Fruit fly (Drosophila melanogaster) whole organism, embryonic: ENCODE data around the gene mRpL46.

Experiments used
- CG10959 ChIP-seq: fragments of 200-800 bp; sonication (Bioruptor generic); IDR thresholded peaks from 2 replicates; pipeline ENCODE4 v1.3.6; 2022; ENCODE audit warnings: missing biosample characterization, missing genetic modification characterization
- CG10979 ChIP-seq: fragments of 200-800 bp; sonication (Bioruptor generic); optimal IDR thresholded peaks from 2 replicates; lab custom pipeline; 2018; ENCODE audit warnings: missing biosample characterization, mild to moderate bottlenecking, missing genetic modification characterization, moderate library complexity
- CG11085 ChIP-seq: fragments of 200-800 bp; sonication (Bioruptor generic); IDR thresholded peaks from 2 replicates; pipeline ENCODE4 v1.3.6; 2022; ENCODE audit warnings: missing biosample characterization, missing genetic modification characterization
- CG11695 ChIP-seq: fragments of 200-800 bp; sonication (Bioruptor generic); IDR thresholded peaks from 3 replicates; pipeline ENCODE4 v1.3.6; 2022; ENCODE audit warnings: missing biosample characterization, missing genetic modification characterization
- CG12744 ChIP-seq: fragments of 200-800 bp; sonication (Bioruptor generic); optimal IDR thresholded peaks from 2 replicates; lab custom pipeline; 2016; ENCODE audit warnings: missing biosample characterization, missing genetic modification characterization
- CG13894 ChIP-seq: fragments of 200-800 bp; sonication (Bioruptor generic); optimal IDR thresholded peaks from 3 replicates; lab custom pipeline; 2018; ENCODE audit warnings: missing biosample characterization, mild to moderate bottlenecking, missing genetic modification characterization, moderate library complexity
- CG15269 ChIP-seq: fragments of 200-800 bp; sonication (Bioruptor generic); optimal IDR thresholded peaks from 2 replicates; lab custom pipeline; 2018; ENCODE audit warnings: missing biosample characterization, mild to moderate bottlenecking, missing genetic modification characterization, moderate library complexity
- CG1529 ChIP-seq: fragments of 200-800 bp; sonication (Bioruptor generic); optimal IDR thresholded peaks from 3 replicates; lab custom pipeline; 2018; ENCODE audit warnings: missing biosample characterization, missing genetic modification characterization
- CG15514 ChIP-seq: fragments of 200-800 bp; sonication (Bioruptor generic); optimal IDR thresholded peaks from 3 replicates; lab custom pipeline; 2017; ENCODE audit warnings: missing biosample characterization, missing genetic modification characterization, mild to moderate bottlenecking, moderate library complexity, missing genetic modification reagents
- CG15696 ChIP-seq: fragments of 200-800 bp; sonication (Bioruptor generic); optimal IDR thresholded peaks from 2 replicates; lab custom pipeline; 2019; ENCODE audit warnings: missing biosample characterization, mild to moderate bottlenecking, missing genetic modification characterization, moderate library complexity
- CG1603 ChIP-seq: fragments of 200-800 bp; sonication (Bioruptor generic); optimal IDR thresholded peaks from 2 replicates; lab custom pipeline; 2019; ENCODE audit warnings: missing biosample characterization, mild to moderate bottlenecking, missing genetic modification characterization, moderate library complexity
- CG17829 ChIP-seq: fragments of 200-800 bp; optimal IDR thresholded peaks from 2 replicates; lab custom pipeline; 2019; ENCODE audit warnings: missing biosample characterization, mild to moderate bottlenecking, missing genetic modification characterization, moderate library complexity
- CG2116 ChIP-seq: fragments of 200-800 bp; sonication (Bioruptor generic); optimal IDR thresholded peaks from 3 replicates; lab custom pipeline; 2018; ENCODE audit warnings: missing biosample characterization, mild to moderate bottlenecking, missing genetic modification characterization
- CG3281 ChIP-seq: fragments of 200-800 bp; sonication (Bioruptor generic); optimal IDR thresholded peaks from 3 replicates; lab custom pipeline; 2017; ENCODE audit warnings: missing biosample characterization, mild to moderate bottlenecking, missing genetic modification characterization
- CG3838 ChIP-seq: fragments of 200-800 bp; sonication (Bioruptor generic); optimal IDR thresholded peaks from 3 replicates; lab custom pipeline; 2016; ENCODE audit warnings: missing biosample characterization, missing genetic modification characterization
- CG42726 ChIP-seq: fragments of 200-800 bp; sonication (Bioruptor generic); IDR thresholded peaks from 2 replicates; pipeline ENCODE4 v1.3.6; 2022; ENCODE audit warnings: missing biosample characterization, missing genetic modification characterization; ENCODE audit not compliant: partially characterized antibody
- CG4404 ChIP-seq: fragments of 200-800 bp; sonication (Bioruptor generic); IDR thresholded peaks from 2 replicates; pipeline ENCODE4 v1.3.6; 2022; ENCODE audit warnings: missing biosample characterization, missing genetic modification characterization
- CG5245 ChIP-seq: fragments of 200-800 bp; sonication (Bioruptor generic); optimal IDR thresholded peaks from 3 replicates; lab custom pipeline; 2016; ENCODE audit warnings: missing biosample characterization, missing genetic modification characterization
- CG6175 ChIP-seq: fragments of 200-800 bp; sonication (Bioruptor generic); IDR thresholded peaks from 3 replicates; pipeline ENCODE4 v1.3.6; 2022; ENCODE audit warnings: missing biosample characterization, missing genetic modification characterization
- CG6791 ChIP-seq: fragments of 200-800 bp; sonication (Bioruptor generic); IDR thresholded peaks from 3 replicates; pipeline ENCODE4 v1.3.6; 2022; ENCODE audit warnings: missing biosample characterization, missing genetic modification characterization; ENCODE audit not compliant: partially characterized antibody
- CG6813 ChIP-seq: fragments of 200-800 bp; sonication (Bioruptor generic); optimal IDR thresholded peaks from 2 replicates; lab custom pipeline; 2017; ENCODE audit warnings: missing biosample characterization, missing genetic modification characterization, mild to moderate bottlenecking, moderate library complexity, missing genetic modification reagents
- CG7556 ChIP-seq: fragments of 200-800 bp; sonication (Bioruptor generic); optimal IDR thresholded peaks from 2 replicates; lab custom pipeline; 2017; ENCODE audit warnings: missing biosample characterization, mild to moderate bottlenecking, missing genetic modification characterization
- CG7839 ChIP-seq: fragments of 200-800 bp; sonication (Bioruptor generic); optimal IDR thresholded peaks from 3 replicates; lab custom pipeline; 2018; ENCODE audit warnings: missing biosample characterization, mild to moderate bottlenecking, missing genetic modification characterization, moderate library complexity
- CG9437 ChIP-seq: fragments of 200-800 bp; sonication (Bioruptor generic); optimal IDR thresholded peaks from 2 replicates; lab custom pipeline; 2018; ENCODE audit warnings: missing biosample characterization, mild to moderate bottlenecking, missing genetic modification characterization
- CHES-1-like ChIP-seq: fragments of 200-800 bp; sonication (Bioruptor generic); optimal IDR thresholded peaks from 2 replicates; lab custom pipeline; 2016; ENCODE audit warnings: missing biosample characterization, missing genetic modification characterization
- CTCF ChIP-seq: fragments of 200-800 bp; sonication (Bioruptor generic); optimal IDR thresholded peaks from 2 replicates; lab custom pipeline; 2017; ENCODE audit warnings: missing biosample characterization, mild to moderate bottlenecking, missing genetic modification characterization, moderate library complexity
- Dfd ChIP-seq, 2 experiments: fragments of >200 bp; optimal IDR thresholded peaks; 2 replicates each; lab custom pipeline; 2017; ENCODE audit warnings: missing biosample characterization in 2 of 2, missing genetic modification characterization in 2 of 2
- Doc3 ChIP-seq: fragments of 200-800 bp; sonication (Bioruptor generic); IDR thresholded peaks from 3 replicates; pipeline ENCODE4 v1.3.6; 2022; ENCODE audit warnings: missing biosample characterization, missing genetic modification characterization; ENCODE audit not compliant: partially characterized antibody
- E2f1 ChIP-seq: fragments of 200-800 bp; sonication (Bioruptor generic); IDR thresholded peaks from 2 replicates; pipeline ENCODE4 v1.3.6; 2022; ENCODE audit warnings: missing biosample characterization, missing genetic modification characterization
- Ets65A ChIP-seq: fragments of 200-800 bp; sonication (Bioruptor generic); peaks from one replicate; lab custom pipeline; 2016; ENCODE audit warnings: missing biosample characterization, missing genetic modification characterization
- HLH54F ChIP-seq: fragments of 200-800 bp; sonication (Bioruptor generic); optimal IDR thresholded peaks from 3 replicates; lab custom pipeline; 2016; ENCODE audit warnings: missing biosample characterization, missing genetic modification characterization
- Lim3 ChIP-seq: fragments of 200-800 bp; sonication (Bioruptor generic); IDR thresholded peaks from 2 replicates; pipeline ENCODE4 v1.3.6; 2022; ENCODE audit warnings: missing biosample characterization, missing genetic modification characterization
- Mes4 ChIP-seq: fragments of 200-800 bp; sonication (Bioruptor generic); optimal IDR thresholded peaks from 2 replicates; lab custom pipeline; 2016; ENCODE audit warnings: missing biosample characterization, missing genetic modification characterization
- NK7.1 ChIP-seq: fragments of 200-800 bp; sonication (Bioruptor generic); optimal IDR thresholded peaks from 3 replicates; lab custom pipeline; 2016; ENCODE audit warnings: missing biosample characterization, missing genetic modification characterization
- Oaz ChIP-seq: fragments of 200-800 bp; sonication (Bioruptor generic); IDR thresholded peaks from 2 replicates; pipeline ENCODE4 v1.3.6; 2022; ENCODE audit warnings: missing biosample characterization, missing genetic modification characterization
- Rx ChIP-seq: fragments of 200-800 bp; sonication (Bioruptor generic); IDR thresholded peaks from 2 replicates; pipeline ENCODE4 v1.3.6; 2022; ENCODE audit warnings: missing biosample characterization, missing genetic modification characterization
- Sox102F ChIP-seq: fragments of 200-800 bp; sonication (Bioruptor generic); optimal IDR thresholded peaks from 2 replicates; lab custom pipeline; 2018; ENCODE audit warnings: missing biosample characterization, mild to moderate bottlenecking, missing genetic modification characterization, moderate library complexity
- TFAM ChIP-seq: fragments of 200-800 bp; sonication (Bioruptor generic); optimal IDR thresholded peaks from 2 replicates; lab custom pipeline; 2017; ENCODE audit warnings: missing biosample characterization, missing genetic modification characterization, inconsistent platforms
- Tbp ChIP-seq: fragments of >200 bp; optimal IDR thresholded peaks from 2 replicates; lab custom pipeline; 2018; ENCODE audit warnings: missing biosample characterization, missing genetic modification characterization
- ac ChIP-seq: fragments of 200-800 bp; sonication (Bioruptor generic); optimal IDR thresholded peaks from 3 replicates; lab custom pipeline; 2017; ENCODE audit warnings: missing biosample characterization, mild to moderate bottlenecking, missing genetic modification characterization
- cas ChIP-seq: fragments of 200-800 bp; sonication (Bioruptor generic); IDR thresholded peaks from 2 replicates; pipeline ENCODE4 v1.3.6; 2022; ENCODE audit warnings: missing biosample characterization, missing genetic modification characterization
- chm ChIP-seq: fragments of 200-800 bp; sonication (Bioruptor generic); IDR thresholded peaks from 2 replicates; pipeline ENCODE4 v1.3.6; 2022; ENCODE audit warnings: missing biosample characterization, missing genetic modification characterization
- crc ChIP-seq: fragments of 200-800 bp; sonication (Bioruptor generic); optimal IDR thresholded peaks from 2 replicates; lab custom pipeline; 2016; ENCODE audit warnings: missing biosample characterization, missing genetic modification characterization
- jumu ChIP-seq: fragments of 200-800 bp; sonication (Bioruptor generic); optimal IDR thresholded peaks from 3 replicates; lab custom pipeline; 2016; ENCODE audit warnings: missing biosample characterization, missing genetic modification characterization
- mam ChIP-seq: fragments of 200-800 bp; sonication (Bioruptor generic); optimal IDR thresholded peaks from 3 replicates; lab custom pipeline; 2016; ENCODE audit warnings: missing biosample characterization, missing genetic modification characterization
- pan ChIP-seq, 4 experiments: fragments of >200 bp in 3 of 4; fragments of 200-800 bp in 1 of 4; sonication (Bioruptor generic) in 1 of 4; optimal IDR thresholded peaks in 3 of 4; IDR thresholded peaks in 1 of 4; 2 replicates each; pipeline versions ENCODE4 v1.3.6 to Lab custom; 2017 to 2022; ENCODE audit warnings: missing biosample characterization in 2 of 4, missing genetic modification characterization in 2 of 4, mixed read lengths in 1 of 4
- phol ChIP-seq: fragments of 200-800 bp; sonication (Bioruptor generic); optimal IDR thresholded peaks from 3 replicates; lab custom pipeline; 2018; ENCODE audit warnings: missing biosample characterization, mild to moderate bottlenecking, missing genetic modification characterization, moderate library complexity
- sens-2 ChIP-seq: fragments of 200-800 bp; sonication (Bioruptor generic); IDR thresholded peaks from 2 replicates; pipeline ENCODE4 v1.3.6; 2022; ENCODE audit warnings: missing biosample characterization, missing genetic modification characterization
- slp2 ChIP-seq: fragments of 200-800 bp; sonication (Bioruptor generic); optimal IDR thresholded peaks from 2 replicates; lab custom pipeline; 2016; ENCODE audit warnings: missing biosample characterization, missing genetic modification characterization
- unpg ChIP-seq: fragments of 200-800 bp; sonication (Bioruptor generic); optimal IDR thresholded peaks from 3 replicates; lab custom pipeline; 2018; ENCODE audit warnings: missing biosample characterization, mild to moderate bottlenecking, missing genetic modification characterization, moderate library complexity
- vvl ChIP-seq: fragments of 200-800 bp; sonication (Bioruptor generic); IDR thresholded peaks from 2 replicates; pipeline ENCODE4 v1.3.6; 2022; ENCODE audit warnings: missing biosample characterization, missing genetic modification characterization

mRpL46 gene

dm6 chr3L:1808631-1809030 is 31.4 kb downstream of the mRpL46 start (continued):
- peak; percentile 88 for TF ChIP-seq HLH54F
- TF ChIP-seq Ets65A (GFP tag; lab: Kevin White, UChicago): peak; percentile 96
- TF ChIP-seq CG1529 (GFP tag; lab: Kevin White, UChicago): peak; percentile 63
- no peak for TF ChIP-seq CG6791 (GFP tag; lab: Robert Waterston, UW)
- peak; percentile 84 for TF ChIP-seq CG5245 (GFP tag; lab: Kevin White, UChicago)
- TF ChIP-seq CHES-1-like (GFP tag; lab: Kevin White, UChicago): peak; percentile 80
- TF ChIP-seq CG15514: peak; percentile 82
- TF ChIP-seq slp2: peak; percentile 79
- peak; percentile 85 for TF ChIP-seq sens-2 (GFP tag; lab: Robert Waterston, UW)
- peak; percentile 67 for TF ChIP-seq CG9437 (GFP tag; lab: Kevin White, UChicago)
- no peak for TF ChIP-seq CG42726 (GFP tag; lab: Robert Waterston, UW)
- TF ChIP-seq pan (optimal IDR thresholded peaks at IDR 0.05; lab: Kevin White, UChicago): no peak
- TF ChIP-seq pan (GFP tag; optimal IDR thresholded peaks at IDR 0.05 in 1 of 2, IDR thresholded peaks at IDR 0.05 in 1 of 2): peak in 1 of 2 experiments; percentile 94
- TF ChIP-seq CG11695 (GFP tag; lab: Robert Waterston, UW): peak; percentile 92
- TF ChIP-seq E2f1 (GFP tag; lab: Robert Waterston, UW): peak; percentile 91
- TF ChIP-seq Lim3 (GFP tag; lab: Robert Waterston, UW): peak; percentile 53
- peak; percentile 83 for TF ChIP-seq phol (tag; lab: Kevin White, UChicago)
- peak; percentile 64 for TF ChIP-seq CG3838 (GFP tag; lab: Kevin White, UChicago)
- peak; percentile 93 for TF ChIP-seq CG7839
- peak; percentile 85 for TF ChIP-seq CG7556
- TF ChIP-seq CG6175: peak; percentile 86
- TF ChIP-seq Dfd (GFP tag; optimal IDR thresholded peaks at IDR 0.05; lab: Kevin White, UChicago): no peak
- TF ChIP-seq CG4404 (GFP tag; lab: Robert Waterston, UW): peak; percentile 81
- no peak for TF ChIP-seq Doc3
- peak; percentile 87 for TF ChIP-seq mam (GFP tag; lab: Kevin White, UChicago)
- peak; percentile 84 for TF ChIP-seq CG3281 (GFP tag; lab: Kevin White, UChicago)
- peak; percentile 81 for TF ChIP-seq Mes4 (GFP tag; lab: Kevin White, UChicago)
- TF ChIP-seq CG15269 (tag; lab: Kevin White, UChicago): peak; percentile 95
- TF ChIP-seq cas (GFP tag; lab: Robert Waterston, UW): peak; percentile 83
- peak; percentile 84 for TF ChIP-seq CG12744 (GFP tag; lab: Kevin White, UChicago)
- TF ChIP-seq NK7.1 (GFP tag; lab: Kevin White, UChicago): peak; percentile 66
- TF ChIP-seq chm (GFP tag; lab: Robert Waterston, UW): peak; percentile 91
- TF ChIP-seq ac: peak; percentile 7
- peak; percentile 89 for TF ChIP-seq Sox102F (GFP tag; lab: Kevin White, UChicago)
- peak; percentile 78 for TF ChIP-seq CG6813 (GFP tag; lab: Kevin White, UChicago)
- TF ChIP-seq Tbp (GFP tag; lab: Kevin White, UChicago): no peak
- TF ChIP-seq CG10979 (tag; lab: Kevin White, UChicago): peak; percentile 83
- TF ChIP-seq jumu (GFP tag; lab: Kevin White, UChicago): peak; percentile 89
- peak; percentile 94 for TF ChIP-seq vvl (GFP tag; lab: Robert Waterston, UW)
- TF ChIP-seq CG17829 (tag; lab: Kevin White, UChicago): peak; percentile 88
- TF ChIP-seq unpg (GFP tag; lab: Kevin White, UChicago): peak; percentile 93
- TF ChIP-seq CG2116 (GFP tag; lab: Kevin White, UChicago): peak; percentile 49
- TF ChIP-seq CG13894: peak; percentile 85
- TF ChIP-seq TFAM (GFP tag; lab: Kevin White, UChicago): peak; percentile 26
- TF ChIP-seq crc (GFP tag; lab: Kevin White, UChicago): peak; percentile 82
- peak; percentile 45 for TF ChIP-seq CG15696 (tag; lab: Kevin White, UChicago)
- peak; percentile 46 for TF ChIP-seq CTCF
- TF ChIP-seq Rx: peak; percentile 87
- peak; percentile 84 for TF ChIP-seq CG10959
- peak; percentile 86 for TF ChIP-seq CG11085 (GFP tag; lab: Robert Waterston, UW)
- peak; percentile 88 for TF ChIP-seq Oaz (GFP tag; lab: Robert Waterston, UW)
- peak; percentile 95 for TF ChIP-seq CG1603 (tag; lab: Kevin White, UChicago)
